Worm (Caenorhabditis elegans) whole organism, L2 larva: ENCODE measurements around the gene F31E8.4.

Experiments
- R02D3.7 ChIP-seq: fragments of 150-350 bp; optimal IDR thresholded peaks from 2 replicates; lab custom pipeline; 2014; ENCODE audit warnings: missing biosample characterization, missing genetic modification characterization
- ama-1 ChIP-seq: fragments of 150-350 bp; optimal IDR thresholded peaks from 2 replicates; lab custom pipeline; 2018; ENCODE audit warnings: inconsistent platforms
- blmp-1 ChIP-seq: sonication (generic microtip); optimal IDR thresholded peaks from 2 replicates; lab custom pipeline; 2017; ENCODE audit warnings: missing genetic modification characterization, mild to moderate bottlenecking, missing compliant biosample characterization, antibody characterized with exemption, moderate library complexity; ENCODE audit not compliant: insufficient read depth
- dmd-4 ChIP-seq: sonication (generic microtip); optimal IDR thresholded peaks from 2 replicates; lab custom pipeline; 2017; ENCODE audit warnings: missing biosample characterization, missing genetic modification characterization
- egl-27 ChIP-seq: sonication (generic microtip); optimal IDR thresholded peaks from 3 replicates; lab custom pipeline; 2017; ENCODE audit warnings: missing biosample characterization, missing genetic modification reagents, missing genetic modification characterization
- elt-3 ChIP-seq: sonication (generic microtip); optimal IDR thresholded peaks from 2 replicates; lab custom pipeline; 2017; ENCODE audit warnings: missing biosample characterization, missing genetic modification characterization
- lin-13 ChIP-seq: fragments of 150-350 bp; optimal IDR thresholded peaks from 2 replicates; lab custom pipeline; 2014; ENCODE audit warnings: missing biosample characterization, missing genetic modification reagents, missing genetic modification characterization
- mdl-1 ChIP-seq, 2 experiments: fragments of 150-350 bp in 1 of 2; sonication (generic microtip) in 1 of 2; optimal IDR thresholded peaks; 2 replicates each; lab custom pipeline; 2017; ENCODE audit warnings: missing biosample characterization in 2 of 2, missing genetic modification characterization in 2 of 2
- nhr-10 ChIP-seq: sonication (generic microtip); optimal IDR thresholded peaks from 2 replicates; lab custom pipeline; 2017; ENCODE audit warnings: missing biosample characterization, missing genetic modification characterization
- nhr-11 ChIP-seq: fragments of 150-350 bp; optimal IDR thresholded peaks from 2 replicates; lab custom pipeline; 2014; ENCODE audit warnings: missing biosample characterization, missing genetic modification characterization
- nhr-6 ChIP-seq: fragments of 150-350 bp; optimal IDR thresholded peaks from 2 replicates; lab custom pipeline; 2014; ENCODE audit warnings: missing biosample characterization, missing genetic modification characterization
- nhr-77 ChIP-seq: fragments of 150-350 bp; optimal IDR thresholded peaks from 2 replicates; lab custom pipeline; 2014; ENCODE audit warnings: missing biosample characterization, missing genetic modification characterization
- unc-39 ChIP-seq: fragments of 150-350 bp; optimal IDR thresholded peaks from 2 replicates; lab custom pipeline; 2014; ENCODE audit warnings: missing biosample characterization, missing genetic modification characterization
- ztf-4 ChIP-seq: fragments of 150-350 bp; optimal IDR thresholded peaks from 2 replicates; lab custom pipeline; 2014; ENCODE audit warnings: missing biosample characterization, missing genetic modification characterization

ce11 chrII:6847917-6848379 lies 48.0 kb upstream of the F31E8.4 start, which contains the start of gene tbc-6:
- TF ChIP-seq nhr-11 (no peak), dmd-4 (no peak), mdl-1 (tag; optimal IDR thresholded peaks at IDR 0.05; lab: Kevin White, UChicago) (peak in 1 of 2 experiments; percentile 18), ama-1 (lab: Kevin White, UChicago) (peak; percentile 47), egl-27 (tag; lab: Kevin White, UChicago) (peak; percentile 82), blmp-1 (tag; lab: Kevin White, UChicago) (peak; percentile 98), nhr-77 (tag; lab: Kevin White, UChicago) (peak; percentile 51), R02D3.7 (tag; lab: Kevin White, UChicago) (no peak), lin-13 (GFP tag; lab: Kevin White, UChicago) (peak; percentile 20), unc-39 (tag; lab: Kevin White, UChicago) (no peak), elt-3 (tag; lab: Kevin White, UChicago) (no peak), nhr-6 (no peak), ztf-4 (tag; lab: Kevin White, UChicago) (peak; percentile 28), nhr-10 (tag; lab: Kevin White, UChicago) (peak; percentile 43)
